Fruit fly (Drosophila melanogaster) Kc167 (cell line): ENCODE measurements around the gene CG42450.

ENCODE experiments used
- Myc ChIP-seq: fragments of >200 bp; optimal IDR thresholded peaks from 2 replicates; lab custom pipeline; 2017; ENCODE audit warnings: missing external identifiers
- Sin3A ChIP-seq: fragments of >200 bp; optimal IDR thresholded peaks from 2 replicates; lab custom pipeline; 2018; ENCODE audit warnings: missing external identifiers
- h ChIP-seq: fragments of >200 bp; optimal IDR thresholded peaks from 3 replicates; lab custom pipeline; 2018; ENCODE audit warnings: missing external identifiers
- insv ChIP-seq: fragments of >200 bp; optimal IDR thresholded peaks from 3 replicates; lab custom pipeline; 2018; ENCODE audit warnings: missing external identifiers
- psq ChIP-seq: fragments of >200 bp; optimal IDR thresholded peaks from 2 replicates; lab custom pipeline; 2017; ENCODE audit warnings: missing external identifiers
- ttk ChIP-seq: sonication (Bioruptor generic); optimal IDR thresholded peaks from 2 replicates; lab custom pipeline; 2017; ENCODE audit warnings: missing external identifiers

Gene CG42450

DNA sequence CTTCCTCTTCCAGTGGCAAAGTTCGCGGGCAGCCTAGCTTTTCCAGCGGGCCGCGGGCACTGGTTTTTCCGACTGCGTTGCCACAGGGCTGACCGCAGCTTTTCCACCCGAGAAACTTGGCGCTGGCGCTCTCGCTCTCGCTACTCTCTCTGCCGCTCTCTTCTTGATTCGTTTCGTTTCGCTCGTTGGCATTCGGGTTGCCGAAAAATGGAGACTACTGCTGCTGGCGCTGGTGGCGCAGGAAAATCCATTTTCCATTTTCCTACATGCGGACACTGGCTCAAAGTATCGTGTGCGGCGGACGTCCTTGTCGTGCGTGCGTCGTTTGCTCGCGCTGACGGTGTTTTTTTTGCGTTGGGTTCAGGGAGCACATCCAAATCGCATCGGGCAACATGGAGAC, at the start of gene CG42450:
Gene CG42450, plus strand, starts transcription at position 249 of the 400 bp plus-strand sequence.
- TF ChIP-seq insv (no peak), h (lab: Kevin White, UChicago) (no peak), ttk (lab: Kevin White, UChicago) (no peak), psq (lab: Kevin White, UChicago) (no peak), Myc (no peak), Sin3A (lab: Kevin White, UChicago) (no peak)

DNA sequence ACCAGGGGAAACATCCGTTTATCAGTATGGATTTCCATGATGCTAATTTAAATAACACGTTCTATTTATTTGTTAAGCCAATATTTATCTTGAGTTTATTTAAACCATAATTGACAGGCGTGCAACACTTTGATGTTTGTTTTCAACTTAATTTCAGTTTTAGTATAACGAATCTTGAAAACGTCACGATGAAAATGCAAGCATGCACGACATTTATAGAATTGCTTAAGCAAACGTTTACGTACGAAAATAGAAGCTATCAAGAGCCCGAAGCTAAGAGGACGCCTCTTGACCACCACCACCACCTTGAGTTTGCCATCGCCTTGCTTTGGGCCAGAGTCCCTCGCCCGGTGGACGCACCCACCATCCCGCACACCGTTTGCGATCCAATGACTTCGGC, 41.7 kb upstream of the CG42450 start:
- TF ChIP-seq psq (lab: Kevin White, UChicago): no peak
- no peak for TF ChIP-seq h (lab: Kevin White, UChicago)
- TF ChIP-seq Myc: no peak
- TF ChIP-seq Sin3A (lab: Kevin White, UChicago): no peak
- TF ChIP-seq ttk (lab: Kevin White, UChicago): no peak
- no peak for TF ChIP-seq insv

DNA sequence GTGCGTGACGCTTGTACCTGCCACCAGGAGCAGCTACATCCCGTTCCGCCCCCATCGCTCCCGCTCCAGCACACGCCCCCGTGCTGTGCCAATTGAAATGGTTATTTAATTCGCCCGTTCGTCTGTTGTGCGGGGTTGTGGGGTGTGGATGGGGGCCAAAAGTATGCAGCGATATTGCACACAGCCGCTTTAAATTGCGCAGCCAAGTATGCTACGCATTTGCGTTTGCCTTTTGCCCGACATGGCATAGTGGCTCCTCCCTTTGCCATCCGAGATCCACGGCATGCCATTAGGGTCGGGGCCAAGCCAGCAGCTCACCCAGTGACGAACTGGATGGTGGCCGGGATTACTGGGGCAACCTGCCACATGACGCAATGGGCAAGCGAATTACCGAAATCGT, 41.1 kb upstream of the CG42450 start:
- TF ChIP-seq psq (lab: Kevin White, UChicago) (no peak), Sin3A (lab: Kevin White, UChicago) (no peak), h (lab: Kevin White, UChicago) (no peak), insv (no peak), Myc (no peak), ttk (lab: Kevin White, UChicago) (no peak)

DNA sequence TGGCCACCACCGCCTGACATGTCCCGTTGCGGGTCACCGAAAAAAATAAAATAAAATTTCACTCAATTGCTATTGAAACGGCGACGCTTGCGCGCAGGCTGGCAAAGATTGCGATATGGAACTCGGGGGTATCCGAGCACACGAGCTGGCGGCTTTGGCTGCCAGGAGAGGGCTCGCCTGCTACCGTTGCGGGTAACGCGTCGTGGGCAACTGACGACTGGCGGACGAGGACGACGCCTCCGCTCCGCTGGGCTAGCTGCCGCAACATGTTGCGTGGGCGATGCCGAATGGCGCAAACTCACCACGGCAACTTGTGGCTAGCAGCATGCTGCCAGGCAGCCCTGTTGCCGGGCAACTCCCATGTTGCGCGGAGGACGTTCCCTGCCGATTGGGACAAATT, 39.3 kb upstream of the CG42450 start, which contains the start of gene CCKLR-17D3:
Gene CCKLR-17D3, minus strand, starts transcription at position 211 of the 400 bp plus-strand sequence.
- TF ChIP-seq insv (no peak), h (lab: Kevin White, UChicago) (no peak), Myc (no peak), Sin3A (lab: Kevin White, UChicago) (no peak), ttk (lab: Kevin White, UChicago) (no peak), psq (lab: Kevin White, UChicago) (no peak)

DNA sequence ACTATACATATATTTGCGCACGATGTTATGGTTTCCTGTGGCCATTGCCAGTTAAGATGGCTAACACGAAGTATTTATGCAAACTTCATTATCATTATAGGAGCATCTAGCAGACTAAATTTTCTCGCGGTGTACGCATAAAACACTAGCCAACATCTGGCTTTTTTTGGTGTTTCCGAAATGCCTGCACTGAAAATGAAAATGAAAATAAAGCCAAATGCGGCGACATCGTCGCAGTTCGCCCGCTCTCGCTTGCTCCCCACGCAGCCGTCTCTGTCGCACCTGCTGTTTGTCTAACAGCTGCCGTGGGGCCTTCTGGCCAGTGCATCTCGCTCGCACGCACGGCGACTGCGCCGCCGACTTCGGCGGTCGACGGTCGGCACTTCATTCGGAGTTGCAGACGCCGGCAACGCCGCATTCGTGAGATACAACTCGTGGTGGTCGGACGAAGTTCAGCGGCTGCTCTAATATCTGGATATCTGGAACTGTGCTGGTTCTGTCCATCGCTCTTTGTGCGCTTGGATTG, 38.2 kb upstream of the CG42450 start, which contains the start of gene CG6891:
Gene CG6891, plus strand, starts transcription at position 411 of the 526 bp plus-strand sequence.
- TF ChIP-seq ttk (lab: Kevin White, UChicago): no peak
- no peak for TF ChIP-seq Sin3A (lab: Kevin White, UChicago)
- no peak for TF ChIP-seq h (lab: Kevin White, UChicago)
- no peak for TF ChIP-seq psq (lab: Kevin White, UChicago)
- TF ChIP-seq Myc: no peak
- TF ChIP-seq insv: no peak

DNA sequence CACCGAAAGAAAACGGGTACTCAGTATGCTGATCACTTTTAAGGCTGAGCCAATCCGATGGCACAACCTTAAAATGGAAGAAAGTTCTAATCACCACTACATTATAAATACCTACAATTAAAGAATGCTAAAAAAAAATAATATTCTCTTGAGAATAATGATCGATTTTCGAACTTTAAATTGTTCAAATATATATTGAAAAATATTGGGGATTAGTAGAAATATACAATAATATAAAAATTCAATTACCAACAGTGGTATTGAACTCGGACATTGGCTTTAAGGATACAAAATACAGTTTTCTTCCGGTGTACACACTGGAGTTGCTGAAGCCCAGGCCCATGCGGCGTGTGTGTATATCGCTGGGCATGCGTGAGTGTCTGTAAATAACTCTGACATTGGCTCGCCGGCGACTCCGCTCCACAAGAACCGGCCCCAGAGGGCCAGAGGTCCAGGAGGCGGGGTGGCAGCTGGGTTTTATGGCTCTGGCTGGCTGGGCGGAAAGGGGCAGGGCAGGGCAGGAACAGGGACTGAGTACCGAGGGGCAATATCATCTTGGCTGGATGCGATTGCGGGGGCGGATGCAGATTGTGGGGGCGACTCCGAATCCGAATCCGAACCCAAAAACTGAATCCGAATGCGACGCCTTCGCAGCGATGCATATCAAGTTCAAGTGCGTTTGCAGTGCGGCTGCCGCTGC, 37.1 kb upstream of the CG42450 start:
- no peak for TF ChIP-seq insv
- TF ChIP-seq psq (lab: Kevin White, UChicago): no peak
- no peak for TF ChIP-seq Sin3A (lab: Kevin White, UChicago)
- TF ChIP-seq Myc: no peak
- TF ChIP-seq ttk (lab: Kevin White, UChicago): no peak
- TF ChIP-seq h (lab: Kevin White, UChicago): no peak

DNA sequence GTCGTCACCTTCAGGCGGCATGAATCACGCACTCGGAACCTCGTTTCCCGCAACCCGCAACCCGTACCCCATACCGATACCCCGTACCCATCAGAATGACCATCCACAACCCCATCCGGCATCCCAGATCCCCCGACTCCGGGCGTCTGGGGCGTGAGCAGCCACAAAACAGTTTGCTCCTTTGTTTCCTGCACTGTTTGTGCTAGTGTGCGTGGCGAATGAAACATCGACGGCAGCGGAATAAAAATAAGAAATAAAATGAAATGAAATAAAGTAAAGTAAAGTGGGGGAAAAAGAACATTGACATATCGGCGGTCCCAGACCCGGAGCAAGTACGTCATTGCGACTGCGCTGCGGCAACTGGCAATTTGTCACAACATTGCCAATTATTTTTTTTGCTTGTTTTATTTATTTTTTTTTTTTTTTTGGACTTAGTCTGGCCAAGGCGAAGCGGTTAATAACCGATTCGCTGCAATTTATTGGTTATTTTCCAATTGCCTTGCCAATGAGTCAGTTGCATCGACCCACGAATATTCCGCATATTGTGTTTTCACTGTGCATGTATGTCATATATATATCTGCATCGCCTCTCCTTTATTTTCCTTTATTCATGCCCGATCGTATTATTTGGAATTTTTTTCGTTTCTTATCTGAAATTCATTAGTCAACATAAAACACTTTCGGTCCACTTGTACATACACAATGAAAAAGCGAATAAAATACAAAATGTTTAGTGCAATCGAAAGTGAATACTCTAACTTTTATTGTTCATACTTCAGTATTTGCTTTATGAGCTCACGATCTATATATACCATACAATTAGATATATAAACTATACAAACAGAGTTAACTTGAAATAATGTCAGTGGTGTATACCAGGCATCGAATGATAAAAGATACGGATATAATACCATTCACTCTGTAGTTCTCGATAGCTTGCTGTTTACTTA, 35.8 kb upstream of the CG42450 start:
- TF ChIP-seq Sin3A (lab: Kevin White, UChicago) (no peak), h (lab: Kevin White, UChicago) (no peak), Myc (no peak), insv (no peak), psq (lab: Kevin White, UChicago) (no peak)

DNA sequence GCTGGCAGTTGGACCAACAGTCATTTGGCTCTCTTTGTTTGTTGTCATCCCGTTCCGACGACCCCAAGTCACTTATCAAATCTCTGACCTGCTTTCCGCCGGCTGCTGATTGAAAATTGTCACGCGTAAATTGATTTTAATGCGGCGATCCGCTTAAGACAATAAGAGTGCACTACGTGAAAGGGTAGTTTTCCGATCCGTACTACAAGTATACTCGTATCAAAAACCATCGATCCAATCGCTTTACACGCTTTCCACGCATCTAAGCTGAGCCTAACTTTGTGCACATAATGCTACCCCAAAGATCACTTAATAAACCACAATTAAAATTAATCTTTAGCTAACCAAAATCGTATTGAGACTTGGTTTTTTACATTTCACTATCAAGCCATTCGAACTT, 33.4 kb upstream of the CG42450 start:
- no peak for TF ChIP-seq Sin3A (lab: Kevin White, UChicago)
- TF ChIP-seq insv: no peak
- TF ChIP-seq h (lab: Kevin White, UChicago): no peak
- no peak for TF ChIP-seq Myc
- TF ChIP-seq psq (lab: Kevin White, UChicago): no peak
- TF ChIP-seq ttk (lab: Kevin White, UChicago): no peak

DNA sequence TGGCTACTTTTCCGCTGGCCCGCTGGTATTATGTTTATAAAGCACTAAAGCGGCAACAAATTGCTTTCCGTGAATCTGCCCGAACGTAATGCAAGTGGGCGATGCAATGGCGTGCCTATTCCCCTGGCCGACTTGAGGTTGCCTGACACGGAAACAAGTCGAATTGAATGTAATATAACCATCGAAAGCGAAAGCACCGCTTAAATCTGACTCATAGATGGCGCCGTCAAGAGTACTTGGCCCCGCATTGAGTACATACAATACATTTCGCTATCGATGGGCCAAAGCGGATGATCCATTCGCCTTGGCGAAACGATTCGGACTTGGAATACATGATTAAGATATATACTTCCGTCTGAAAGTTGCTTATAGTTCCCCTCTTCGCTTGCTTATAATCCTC, 32.8 kb upstream of the CG42450 start:
- TF ChIP-seq h (lab: Kevin White, UChicago) (no peak), insv (no peak), ttk (lab: Kevin White, UChicago) (no peak), psq (lab: Kevin White, UChicago) (no peak), Myc (no peak), Sin3A (lab: Kevin White, UChicago) (no peak)

DNA sequence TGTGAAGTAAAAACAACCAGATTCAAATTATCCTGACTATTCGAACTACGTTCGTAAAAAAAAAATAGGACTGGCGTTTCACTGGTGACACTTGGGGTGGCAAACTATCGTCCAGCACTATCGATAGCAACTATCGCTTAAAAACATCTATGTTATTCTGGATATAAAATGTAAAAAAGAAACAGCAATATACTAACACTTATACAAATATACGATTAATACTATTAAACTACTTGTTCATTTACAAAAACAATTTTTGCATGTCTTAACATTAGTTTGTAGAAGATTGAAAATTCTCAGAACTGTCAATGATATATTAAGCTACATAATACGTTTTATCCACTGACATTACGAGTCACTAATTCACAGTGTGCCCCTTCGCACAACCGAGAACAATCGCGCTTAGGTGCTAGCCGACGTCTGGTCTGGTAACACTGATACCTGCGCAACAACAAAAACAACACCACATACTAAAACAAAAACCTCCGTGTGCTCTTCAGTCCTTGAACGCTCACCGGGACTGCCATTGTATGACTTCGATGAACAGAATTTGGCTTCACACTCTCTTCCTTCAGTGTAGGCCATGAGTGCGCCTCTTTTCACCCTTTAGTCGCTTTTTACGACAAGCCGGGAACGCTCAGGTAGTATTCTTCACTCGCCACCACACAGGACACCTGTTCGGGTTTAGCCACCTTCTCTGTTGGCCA, 29.5 kb upstream of the CG42450 start, which contains the start of gene CG18259:
Gene CG18259, minus strand, starts transcription at position 78 of the 707 bp plus-strand sequence.
- TF ChIP-seq psq (lab: Kevin White, UChicago) (no peak), insv (no peak), Sin3A (lab: Kevin White, UChicago) (peak; percentile 85)

DNA sequence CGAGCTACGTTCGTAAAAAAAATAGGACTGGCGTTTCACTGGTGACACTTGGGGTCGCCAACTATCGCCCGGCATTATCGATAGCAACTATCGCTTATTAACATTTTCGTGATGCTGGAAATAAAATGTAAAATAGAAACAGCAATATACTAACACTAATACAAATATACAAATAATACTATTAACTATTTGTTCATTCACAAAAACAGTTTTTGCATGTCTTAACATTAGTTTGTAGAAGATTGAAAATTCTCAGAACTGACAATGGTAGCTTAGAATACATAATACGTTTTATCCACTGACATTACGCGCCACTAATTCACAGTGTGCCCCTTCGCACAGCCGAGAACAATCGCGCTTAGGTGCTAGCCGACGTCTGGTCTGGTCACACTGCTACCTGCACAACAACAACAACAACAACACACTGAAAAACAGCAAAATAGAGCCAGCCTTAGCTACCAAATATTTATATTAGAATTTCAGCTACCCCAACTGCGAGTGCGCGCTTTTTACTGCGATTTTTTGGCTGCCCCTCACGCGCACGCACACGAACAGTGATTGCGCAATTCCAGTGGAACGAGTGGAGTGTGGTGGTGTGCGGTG, 24.9 kb upstream of the CG42450 start, which contains the start of the genes CG6961 and S6KL:
Gene CG6961, minus strand, starts transcription at position 68 of the 603 bp plus-strand sequence.
Gene S6KL, plus strand, starts transcription at position 322 of the 603 bp plus-strand sequence.
- TF ChIP-seq h (lab: Kevin White, UChicago) (no peak), Myc (no peak), ttk (lab: Kevin White, UChicago) (no peak), insv (no peak), Sin3A (lab: Kevin White, UChicago) (no peak)
